Fruit fly (Drosophila melanogaster) whole organism: Measurements from ENCODE around the gene Pfdn5.

Experiments
- CG8478 ChIP-seq: fragments of >200 bp; optimal IDR thresholded peaks from 2 replicates; lab custom pipeline; 2018; ENCODE audit warnings: inconsistent platforms
- psq ChIP-seq: fragments of >200 bp; optimal IDR thresholded peaks from 2 replicates; lab custom pipeline; 2017
- usp ChIP-seq: fragments of >200 bp; optimal IDR thresholded peaks from 2 replicates; lab custom pipeline; 2017; ENCODE audit warnings: missing biosample characterization, missing genetic modification characterization, mixed read lengths

dm6 chr3R:22518285-22518684 is 31.4 kb downstream of the Pfdn5 start:
- TF ChIP-seq psq (lab: Kevin White, UChicago) = no peak
- TF ChIP-seq usp = no peak
- TF ChIP-seq CG8478 (lab: Kevin White, UChicago) = no peak
